Fruit fly (Drosophila melanogaster) Kc167 (cell line): Measurements from ENCODE around the gene Vps26.

Source experiments
- Myc ChIP-seq: fragments of >200 bp; optimal IDR thresholded peaks from 2 replicates; lab custom pipeline; 2017; ENCODE audit warnings: missing external identifiers
- Sin3A ChIP-seq: fragments of >200 bp; optimal IDR thresholded peaks from 2 replicates; lab custom pipeline; 2018; ENCODE audit warnings: missing external identifiers
- h ChIP-seq: fragments of >200 bp; optimal IDR thresholded peaks from 3 replicates; lab custom pipeline; 2018; ENCODE audit warnings: missing external identifiers
- insv ChIP-seq: fragments of >200 bp; optimal IDR thresholded peaks from 3 replicates; lab custom pipeline; 2018; ENCODE audit warnings: missing external identifiers
- psq ChIP-seq: fragments of >200 bp; optimal IDR thresholded peaks from 2 replicates; lab custom pipeline; 2017; ENCODE audit warnings: missing external identifiers
- ttk ChIP-seq: sonication (Bioruptor generic); optimal IDR thresholded peaks from 2 replicates; lab custom pipeline; 2017; ENCODE audit warnings: missing external identifiers

DNA sequence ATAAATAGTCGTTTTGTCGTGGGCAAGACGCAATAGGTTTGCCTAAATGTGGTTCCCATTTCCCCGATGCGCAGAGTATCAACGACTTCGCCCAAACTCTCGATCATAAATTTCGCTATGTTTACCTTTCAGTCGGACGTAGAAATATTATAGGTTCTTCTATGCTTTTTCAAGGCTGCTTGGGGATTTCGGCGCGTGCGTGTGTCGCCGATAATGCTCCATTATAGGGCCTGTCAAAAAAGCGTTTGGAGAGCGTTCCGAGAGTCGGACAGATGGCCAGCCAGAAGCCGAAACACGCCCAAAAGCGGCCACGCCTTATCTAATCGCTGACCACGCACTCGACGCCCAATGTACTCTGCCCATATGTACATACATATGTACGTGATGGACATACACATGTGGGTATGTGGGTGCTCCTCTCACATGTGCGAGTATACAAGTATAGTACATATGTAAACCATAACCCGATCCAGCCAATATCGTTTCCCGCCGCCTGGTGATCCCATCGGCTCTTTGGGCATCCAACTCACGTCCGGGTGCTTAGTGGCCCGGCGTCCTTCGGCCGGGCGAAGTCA, 24.9 kb upstream of the Vps26 start:
- no peak for TF ChIP-seq ttk (lab: Kevin White, UChicago)
- no peak for TF ChIP-seq psq (lab: Kevin White, UChicago)
- no peak for TF ChIP-seq insv
- no peak for TF ChIP-seq Myc (lab: Kevin White, UChicago)
- TF ChIP-seq h (lab: Kevin White, UChicago), result no peak
- no peak for TF ChIP-seq Sin3A (lab: Kevin White, UChicago)
